Worm (Caenorhabditis elegans) whole organism, L4/young adult: ENCODE measurements around the gene Y50D4C.5.
A peak's percentile ranks its signal among the peaks of the same experiment; 100 is the strongest.

Experiments used
- W03F9.2 ChIP-seq: fragments of 150-350 bp; optimal IDR thresholded peaks from 2 replicates; lab custom pipeline; 2014; ENCODE audit warnings: missing biosample characterization, missing genetic modification characterization
- him-1 ChIP-seq: sonication (generic microtip); optimal IDR thresholded peaks from 2 replicates; lab custom pipeline; 2016; ENCODE audit warnings: missing genotype, missing genetic modification reagents, missing genetic modification characterization, missing compliant biosample characterization

ce11 chrV:1003826-1004225, 282 bp upstream of the Y50D4C.5 start:
- TF ChIP-seq him-1 (tag; lab: Kevin White, UChicago) = peak; percentile 11
- no peak for TF ChIP-seq W03F9.2 (tag; lab: Kevin White, UChicago)
